Fruit fly (Drosophila melanogaster): Measurements from ENCODE around the gene CG6418.

Gene CG6418

dm6 chr3L:10855419-10856213, 23.2 kb downstream of the CG6418 start:
- TF ChIP-seq Ets98B (GFP tag; IDR thresholded peaks at IDR 0.05) (peak; percentile 81), CG15710 (tag; optimal IDR thresholded peaks at IDR 0.05) (peak; percentile 96), CG4496 (GFP tag; IDR thresholded peaks at IDR 0.05) (peak; percentile 79), D1 (tag; optimal IDR thresholded peaks at IDR 0.05) (peak; percentile 87), EcR (GFP tag; optimal IDR thresholded peaks at IDR 0.05) (no peak), Pif1B (GFP tag; optimal IDR thresholded peaks at IDR 0.05) (peak; percentile 79), fd96Ca (GFP tag; IDR thresholded peaks at IDR 0.05) (peak; percentile 81), CG34367 (tag; optimal IDR thresholded peaks at IDR 0.05) (peak; percentile 82), gl (tag; optimal IDR thresholded peaks at IDR 0.05) (peak; percentile 57), CG32121 (GFP tag; IDR thresholded peaks at IDR 0.05) (peak; percentile 91), Snoo (tag; optimal IDR thresholded peaks at IDR 0.05) (peak; percentile 91), Pif1A (GFP tag; optimal IDR thresholded peaks at IDR 0.05) (peak; percentile 65), CG8301 (tag; optimal IDR thresholded peaks at IDR 0.05) (peak; percentile 84), CG14655 (GFP tag; optimal IDR thresholded peaks at IDR 0.05) (peak; percentile 96), CG12605 (GFP tag; IDR thresholded peaks at IDR 0.05) (peak; percentile 69), rn (GFP tag; IDR thresholded peaks at IDR 0.05) (peak; percentile 64; the same call in 1 of the 2 replicates), CG17806 (tag; optimal IDR thresholded peaks at IDR 0.05) (peak; percentile 91), CG10348 (GFP tag; IDR thresholded peaks at IDR 0.05) (peak; percentile 80), CG9948 (tag; optimal IDR thresholded peaks at IDR 0.05) (peak; percentile 94), CG8159 (tag; optimal IDR thresholded peaks at IDR 0.05) (peak; percentile 96), CG13204 (GFP tag; optimal IDR thresholded peaks at IDR 0.05) (peak; percentile 93)

- TF ChIP-seq CG12605 (GFP tag; IDR thresholded peaks at IDR 0.05) = 0 out of 2 replicates have a peak, but pooled peaks have one; percentile 19
- 0 out of 2 replicates have a peak, but pooled peaks have one; percentile 55 for TF ChIP-seq rn (GFP tag; IDR thresholded peaks at IDR 0.05)
- peak; percentile 80 for TF ChIP-seq CG34367 (tag; optimal IDR thresholded peaks at IDR 0.05)
- TF ChIP-seq CG4496 (GFP tag; IDR thresholded peaks at IDR 0.05) = no peak; the same call in 2 of the 3 replicates
- peak; percentile 23; the same call in 2 of the 3 replicates for TF ChIP-seq fd96Ca (GFP tag; IDR thresholded peaks at IDR 0.05)
- TF ChIP-seq Pif1B (GFP tag; optimal IDR thresholded peaks at IDR 0.05) = peak; percentile 74
- TF ChIP-seq CG8159 (tag; optimal IDR thresholded peaks at IDR 0.05) = peak; percentile 93
- TF ChIP-seq Pif1A (GFP tag; optimal IDR thresholded peaks at IDR 0.05) = peak; percentile 87
- TF ChIP-seq Snoo (tag; optimal IDR thresholded peaks at IDR 0.05) = peak; percentile 92
- TF ChIP-seq gl (tag; optimal IDR thresholded peaks at IDR 0.05) = peak; percentile 68
- peak; percentile 26; the same call in 1 of the 2 replicates for TF ChIP-seq Ets98B (GFP tag; IDR thresholded peaks at IDR 0.05)
- no peak for TF ChIP-seq EcR (GFP tag; optimal IDR thresholded peaks at IDR 0.05)
- TF ChIP-seq CG13204 (GFP tag; optimal IDR thresholded peaks at IDR 0.05) = no peak
- TF ChIP-seq CG15710 (tag; optimal IDR thresholded peaks at IDR 0.05) = peak; percentile 85
- no peak; the same call in 1 of the 2 replicates for TF ChIP-seq CG32121 (GFP tag; IDR thresholded peaks at IDR 0.05)
- peak; percentile 93 for TF ChIP-seq CG9948 (tag; optimal IDR thresholded peaks at IDR 0.05)
- peak; percentile 76 for TF ChIP-seq CG17806 (tag; optimal IDR thresholded peaks at IDR 0.05)
- no peak for TF ChIP-seq CG10348 (GFP tag; IDR thresholded peaks at IDR 0.05)
- TF ChIP-seq D1 (tag; optimal IDR thresholded peaks at IDR 0.05) = peak; percentile 77
- TF ChIP-seq CG8301 (tag; optimal IDR thresholded peaks at IDR 0.05) = peak; percentile 87
- TF ChIP-seq CG14655 (GFP tag; optimal IDR thresholded peaks at IDR 0.05) = peak; percentile 94
Observed at dm6 chr3L:10854801-10855418, 23.9 kb downstream of the CG6418 start.

- TF ChIP-seq CG9948 (tag; optimal IDR thresholded peaks at IDR 0.05) (no peak), Pif1B (GFP tag; optimal IDR thresholded peaks at IDR 0.05) (no peak), Snoo (tag; optimal IDR thresholded peaks at IDR 0.05) (no peak), CG10348 (GFP tag; IDR thresholded peaks at IDR 0.05) (no peak), CG8159 (tag; optimal IDR thresholded peaks at IDR 0.05) (no peak), fd96Ca (GFP tag; IDR thresholded peaks at IDR 0.05) (peak; percentile 71), CG12605 (GFP tag; IDR thresholded peaks at IDR 0.05) (peak; percentile 50), CG15710 (tag; optimal IDR thresholded peaks at IDR 0.05) (no peak), CG17806 (tag; optimal IDR thresholded peaks at IDR 0.05) (no peak), CG13204 (GFP tag; optimal IDR thresholded peaks at IDR 0.05) (peak; percentile 60), CG14655 (GFP tag; optimal IDR thresholded peaks at IDR 0.05) (no peak), Pif1A (GFP tag; optimal IDR thresholded peaks at IDR 0.05) (no peak), CG32121 (GFP tag; IDR thresholded peaks at IDR 0.05) (peak; percentile 52; the same call in 1 of the 2 replicates), gl (tag; optimal IDR thresholded peaks at IDR 0.05) (no peak), EcR (GFP tag; optimal IDR thresholded peaks at IDR 0.05) (no peak), CG34367 (tag; optimal IDR thresholded peaks at IDR 0.05) (no peak), rn (GFP tag; IDR thresholded peaks at IDR 0.05) (peak; percentile 42; the same call in 1 of the 2 replicates), CG8301 (tag; optimal IDR thresholded peaks at IDR 0.05) (no peak), D1 (tag; optimal IDR thresholded peaks at IDR 0.05) (no peak), CG4496 (GFP tag; IDR thresholded peaks at IDR 0.05) (peak; percentile 55; the same call in 2 of the 3 replicates), Ets98B (GFP tag; IDR thresholded peaks at IDR 0.05) (peak; percentile 37)
Observed at dm6 chr3L:10854026-10854425, 24.8 kb downstream of the CG6418 start.

- TF ChIP-seq CG17806 (tag; optimal IDR thresholded peaks at IDR 0.05) (peak; percentile 16), rn (GFP tag; IDR thresholded peaks at IDR 0.05) (no peak), Pif1A (GFP tag; optimal IDR thresholded peaks at IDR 0.05) (no peak), D1 (tag; optimal IDR thresholded peaks at IDR 0.05) (no peak), CG8159 (tag; optimal IDR thresholded peaks at IDR 0.05) (peak; percentile 28), CG10348 (GFP tag; IDR thresholded peaks at IDR 0.05) (no peak), CG14655 (GFP tag; optimal IDR thresholded peaks at IDR 0.05) (peak; percentile 42), CG9948 (tag; optimal IDR thresholded peaks at IDR 0.05) (peak; percentile 50)
Observed at dm6 chr3L:10853618-10854017, 25.2 kb downstream of the CG6418 start.
